Worm (Caenorhabditis elegans) whole organism, L2 larva: ENCODE data around the gene sss-1.

Experiments used
- Y55F3AM.14 ChIP-seq: fragments of 200-800 bp; sonication (Bioruptor generic); optimal IDR thresholded peaks from 2 replicates; lab custom pipeline; 2018; ENCODE audit warnings: mild to moderate bottlenecking, missing genetic modification characterization, missing compliant biosample characterization
- ZK546.5 ChIP-seq: sonication (generic microtip); optimal IDR thresholded peaks from 2 replicates; lab custom pipeline; 2017; ENCODE audit warnings: missing biosample characterization, missing genetic modification characterization
- aly-2 ChIP-seq: fragments of 150-350 bp; optimal IDR thresholded peaks from 2 replicates; lab custom pipeline; 2014; ENCODE audit warnings: missing biosample characterization, missing genetic modification characterization
- ama-1 ChIP-seq: fragments of 150-350 bp; optimal IDR thresholded peaks from 2 replicates; lab custom pipeline; 2018; ENCODE audit warnings: inconsistent platforms
- nhr-237 ChIP-seq: fragments of 150-350 bp; optimal IDR thresholded peaks from 2 replicates; lab custom pipeline; 2014; ENCODE audit warnings: missing biosample characterization, missing genetic modification characterization
- nhr-25 ChIP-seq: fragments of 150-350 bp; sonication (generic microtip); optimal IDR thresholded peaks from 3 replicates; lab custom pipeline; 2014; ENCODE audit warnings: missing biosample characterization, missing genetic modification characterization
- snpc-4 ChIP-seq: fragments of 150-350 bp; optimal IDR thresholded peaks from 2 replicates; lab custom pipeline; 2014; ENCODE audit warnings: missing biosample characterization, missing genetic modification characterization
- zag-1 ChIP-seq: fragments of 150-350 bp; optimal IDR thresholded peaks from 2 replicates; lab custom pipeline; 2014; ENCODE audit warnings: missing biosample characterization, missing genetic modification characterization
- ztf-4 ChIP-seq: fragments of 150-350 bp; optimal IDR thresholded peaks from 2 replicates; lab custom pipeline; 2014; ENCODE audit warnings: missing biosample characterization, missing genetic modification characterization

ce11 chrIV:9872210-9872609 lies 21.3 kb downstream of the sss-1 start:
- TF ChIP-seq aly-2 (no peak), zag-1 (tag; lab: Kevin White, UChicago) (no peak), ama-1 (lab: Kevin White, UChicago) (no peak), ztf-4 (tag; lab: Kevin White, UChicago) (no peak), nhr-237 (tag; lab: Kevin White, UChicago) (no peak), nhr-25 (tag; lab: Kevin White, UChicago) (peak; percentile 53), ZK546.5 (tag; lab: Kevin White, UChicago) (no peak), snpc-4 (tag; lab: Kevin White, UChicago) (no peak), Y55F3AM.14 (no peak)
